Worm (Caenorhabditis elegans): ENCODE results near the gene C27A2.7.

- TF ChIP-seq tbx-8 (GFP tag; optimal IDR thresholded peaks at IDR 0.05) (no peak), nhr-12 (tag; optimal IDR thresholded peaks at IDR 0.05) (no peak), unc-62 (GFP tag; optimal IDR thresholded peaks at IDR 0.05) (no peak), elt-3 (tag; optimal IDR thresholded peaks at IDR 0.05) (no peak), flh-1 (GFP tag; optimal IDR thresholded peaks at IDR 0.05) (no peak), pha-4 (tag; optimal IDR thresholded peaks at IDR 0.05) (no peak), elt-1 (tag; optimal IDR thresholded peaks at IDR 0.05; ENCODE audit: borderline replicate concordance, insufficient read depth) (no peak), nhr-76 (tag; optimal IDR thresholded peaks at IDR 0.05) (no peak), mab-5 (tag; optimal IDR thresholded peaks at IDR 0.05) (no peak), unc-39 (tag; optimal IDR thresholded peaks at IDR 0.05) (no peak)
Observed at ce11 chrII:5049249-5049648, 21.9 kb downstream of the C27A2.7 start.
